Worm (Caenorhabditis elegans): ENCODE measurements around the gene mog-5.

mog-5 gene

DNA sequence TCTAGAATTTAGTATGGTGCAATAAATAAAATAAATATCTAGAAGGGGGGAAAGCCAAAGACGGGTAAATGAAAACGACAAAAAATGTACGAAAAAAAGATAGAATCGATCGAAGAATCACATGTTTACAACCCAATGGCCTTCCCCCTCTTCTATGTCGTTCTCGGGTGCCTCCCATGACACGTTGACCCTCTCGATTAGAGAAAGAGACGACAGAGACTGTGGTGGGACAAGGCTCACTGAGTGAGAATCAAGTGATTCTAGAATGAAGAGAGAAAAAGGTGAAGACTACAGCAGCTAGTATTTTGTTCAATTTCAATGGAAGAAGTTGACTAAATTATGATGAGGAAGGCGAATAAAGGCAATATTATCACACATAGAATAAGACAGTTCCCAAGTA is 26.7 kb downstream of the mog-5 start:
- peak; percentile 63 for TF ChIP-seq fos-1 (tag; optimal IDR thresholded peaks at IDR 0.05)
- peak; percentile 38 for TF ChIP-seq F13H6.1 (tag; optimal IDR thresholded peaks at IDR 0.05)
- no peak for TF ChIP-seq elt-1 (tag; optimal IDR thresholded peaks at IDR 0.05)
- peak; percentile 27 for TF ChIP-seq sma-9 (GFP tag; optimal IDR thresholded peaks at IDR 0.05)
- TF ChIP-seq sma-9 (tag; optimal IDR thresholded peaks at IDR 0.05): no peak
- TF ChIP-seq nhr-25 (tag; optimal IDR thresholded peaks at IDR 0.05): peak; percentile 69
- no peak for TF ChIP-seq aly-2 (tag; optimal IDR thresholded peaks at IDR 0.05)
- TF ChIP-seq ama-1 (optimal IDR thresholded peaks at IDR 0.05): peak; percentile 28
- peak; percentile 79 for TF ChIP-seq C34F6.9 (tag; optimal IDR thresholded peaks at IDR 0.05)
- peak; percentile 76 for TF ChIP-seq crh-2 (tag; optimal IDR thresholded peaks at IDR 0.05)
- no peak for TF ChIP-seq ZK546.5 (tag; optimal IDR thresholded peaks at IDR 0.05)
- TF ChIP-seq mdl-1 (tag; optimal IDR thresholded peaks at IDR 0.05): no peak
- peak; percentile 92 for TF ChIP-seq nhr-129 (tag; optimal IDR thresholded peaks at IDR 0.05)
- peak in 1 of 2 experiments; percentile 71 for TF ChIP-seq lsy-2 (tag; optimal IDR thresholded peaks at IDR 0.05)
- no peak for TF ChIP-seq egl-27 (tag; optimal IDR thresholded peaks at IDR 0.05)
- no peak for TF ChIP-seq Y55F3AM.14 (GFP tag; optimal IDR thresholded peaks at IDR 0.05)
- no peak for TF ChIP-seq nhr-10 (tag; optimal IDR thresholded peaks at IDR 0.05)

DNA sequence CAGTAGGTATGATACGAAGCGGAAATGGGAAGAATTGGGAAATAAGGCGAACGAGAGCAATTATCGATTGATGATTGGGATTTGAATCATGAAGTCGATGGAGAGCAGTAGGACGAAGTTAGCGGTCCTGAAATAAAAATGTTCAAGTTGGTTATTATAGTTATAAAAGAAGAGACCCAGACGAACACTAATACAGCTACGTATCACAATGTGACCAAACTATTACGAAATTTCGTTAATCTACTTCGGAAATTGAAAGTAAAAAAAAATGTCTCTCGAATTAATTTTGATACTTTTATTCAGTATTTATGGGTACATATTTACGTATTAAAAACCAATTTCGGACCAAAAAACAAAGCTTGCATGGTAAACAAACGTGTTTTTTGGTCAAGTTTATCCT is 27.1 kb downstream of the mog-5 start:
- TF ChIP-seq ceh-16 (tag; optimal IDR thresholded peaks at IDR 0.05): no peak
- no peak for TF ChIP-seq nhr-12 (tag; optimal IDR thresholded peaks at IDR 0.05)
- TF ChIP-seq peb-1 (tag; optimal IDR thresholded peaks at IDR 0.05): no peak
- TF ChIP-seq C34F6.9 (tag; optimal IDR thresholded peaks at IDR 0.05): no peak
- TF ChIP-seq ztf-1 (GFP tag; conservative IDR thresholded peaks at IDR 0.05): no peak
- TF ChIP-seq Y55F3AM.14 (GFP tag; optimal IDR thresholded peaks at IDR 0.05): no peak
- TF ChIP-seq ztf-4 (tag; optimal IDR thresholded peaks at IDR 0.05): no peak
- TF ChIP-seq fos-1 (tag; optimal IDR thresholded peaks at IDR 0.05): no peak
- TF ChIP-seq aly-2 (tag; optimal IDR thresholded peaks at IDR 0.05): no peak
- no peak for TF ChIP-seq unc-62 (GFP tag; optimal IDR thresholded peaks at IDR 0.05)
- no peak for TF ChIP-seq nhr-11 (tag; optimal IDR thresholded peaks at IDR 0.05)
- TF ChIP-seq mab-5 (tag; optimal IDR thresholded peaks at IDR 0.05): no peak
- no peak for TF ChIP-seq nhr-237 (tag; optimal IDR thresholded peaks at IDR 0.05)
- no peak for TF ChIP-seq elt-3 (tag; optimal IDR thresholded peaks at IDR 0.05)
- TF ChIP-seq zag-1 (tag; optimal IDR thresholded peaks at IDR 0.05): no peak
- TF ChIP-seq lin-39 (tag; optimal IDR thresholded peaks at IDR 0.05): no peak
- TF ChIP-seq egl-27 (tag; optimal IDR thresholded peaks at IDR 0.05): no peak

DNA sequence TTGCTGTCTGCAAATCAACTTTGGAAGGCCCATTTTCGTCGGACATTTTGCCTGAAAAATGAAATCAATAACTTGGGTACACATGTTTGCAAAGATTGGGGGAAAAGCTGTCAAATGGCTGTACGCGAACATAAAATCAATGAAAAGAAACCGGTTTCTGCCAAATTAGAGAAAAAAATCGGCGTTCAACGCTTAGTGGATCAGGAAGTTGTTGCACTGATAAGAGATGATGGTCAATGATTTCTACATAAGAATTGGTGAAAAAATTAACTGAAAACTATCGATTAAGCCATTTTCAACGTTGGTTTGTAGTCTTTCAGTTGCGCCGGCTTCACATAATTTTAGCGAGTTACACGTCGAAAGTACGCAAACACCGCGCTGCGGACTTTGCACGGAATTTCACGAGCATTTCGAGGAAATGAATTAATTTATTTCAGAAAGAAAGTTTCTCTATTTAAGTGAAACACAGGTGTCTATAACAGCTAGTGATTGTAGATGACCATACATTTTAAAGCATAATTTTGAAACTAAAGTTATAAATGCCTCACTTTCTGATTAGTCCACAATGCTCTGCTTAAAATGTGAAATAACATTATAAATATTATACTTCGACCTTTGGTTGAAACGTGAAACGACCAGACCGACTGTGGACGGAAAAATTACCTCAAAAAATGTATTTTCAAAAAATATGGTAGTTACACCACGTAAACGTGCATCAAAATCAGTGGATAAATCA is 30.4 kb downstream of the mog-5 start, which contains the start of the genes F07F6.4 and F07F6.2:
F07F6.4 (minus strand) TSS at position 51 of the 736 bp plus-strand sequence.
F07F6.2 (plus strand) TSS at position 686 of the 736 bp plus-strand sequence.
- TF ChIP-seq lsy-2 (tag; optimal IDR thresholded peaks at IDR 0.05) (peak in 1 of 2 experiments; percentile 58), C34F6.9 (tag; optimal IDR thresholded peaks at IDR 0.05) (peak; percentile 59), crh-2 (tag; optimal IDR thresholded peaks at IDR 0.05) (peak; percentile 88), ceh-82 (tag; optimal IDR thresholded peaks at IDR 0.05) (no peak), nhr-129 (tag; optimal IDR thresholded peaks at IDR 0.05) (peak; percentile 8), lin-13 (GFP tag; optimal IDR thresholded peaks at IDR 0.05) (peak; percentile 5), nhr-23 (tag; optimal IDR thresholded peaks at IDR 0.05) (no peak), nhr-237 (tag; optimal IDR thresholded peaks at IDR 0.05) (no peak)

DNA sequence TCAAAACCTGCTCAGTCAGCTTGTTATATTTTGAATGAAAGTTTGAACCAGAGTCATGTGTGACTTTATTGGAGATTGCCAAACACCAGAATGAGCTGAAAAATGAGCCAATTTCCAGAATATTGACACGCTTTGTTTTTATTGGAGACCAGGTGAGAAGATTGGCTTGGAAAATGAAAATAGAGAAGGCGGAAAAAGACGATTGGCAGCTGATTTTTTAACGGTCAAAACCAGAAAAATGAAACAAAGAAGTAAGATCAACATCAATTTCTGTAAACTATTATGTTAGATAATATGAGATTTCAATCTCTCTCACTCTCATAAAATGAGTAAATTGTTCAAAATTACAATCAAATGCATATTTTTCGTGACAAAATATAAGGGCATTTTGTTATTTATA is 33.7 kb downstream of the mog-5 start, which contains the start of gene srx-114:
srx-114 (minus strand) TSS at position 101 of the 400 bp plus-strand sequence.
- TF ChIP-seq R02D3.7 (tag; optimal IDR thresholded peaks at IDR 0.05) (no peak), unc-39 (tag; optimal IDR thresholded peaks at IDR 0.05) (no peak), ztf-4 (tag; optimal IDR thresholded peaks at IDR 0.05) (no peak), sem-4 (tag; optimal IDR thresholded peaks at IDR 0.05) (no peak), unc-62 (GFP tag; optimal IDR thresholded peaks at IDR 0.05) (no peak), fos-1 (tag; optimal IDR thresholded peaks at IDR 0.05) (no peak), crh-2 (tag; optimal IDR thresholded peaks at IDR 0.05) (no peak), nhr-25 (tag; optimal IDR thresholded peaks at IDR 0.05) (no peak), lin-11 (tag; optimal IDR thresholded peaks at IDR 0.05) (no peak), F13H6.1 (tag; optimal IDR thresholded peaks at IDR 0.05) (no peak), nhr-77 (tag; optimal IDR thresholded peaks at IDR 0.05) (no peak), zag-1 (tag; optimal IDR thresholded peaks at IDR 0.05) (no peak), ztf-1 (GFP tag; conservative IDR thresholded peaks at IDR 0.05) (no peak), alr-1 (tag; optimal IDR thresholded peaks at IDR 0.05) (no peak), gmeb-1 (tag; optimal IDR thresholded peaks at IDR 0.05) (no peak)
